Worm (Caenorhabditis elegans) whole organism, early embryonic: ENCODE results near the gene Y43F8B.7.

Experiments used
- B0310.2 ChIP-seq: sonication (generic microtip); optimal IDR thresholded peaks from 2 replicates; lab custom pipeline; 2016; ENCODE audit warnings: mild to moderate bottlenecking, missing genetic modification characterization, missing compliant biosample characterization
- F13C5.2 ChIP-seq: sonication (generic microtip); optimal IDR thresholded peaks from 2 replicates; lab custom pipeline; 2017; ENCODE audit warnings: mild to moderate bottlenecking, missing genetic modification characterization, inconsistent platforms, missing compliant biosample characterization
- ama-1 ChIP-seq: fragments of 150-350 bp; optimal IDR thresholded peaks from 2 replicates; lab custom pipeline; 2014
- ceh-36 ChIP-seq: sonication (generic microtip); optimal IDR thresholded peaks from 2 replicates; lab custom pipeline; 2016; ENCODE audit warnings: missing genetic modification characterization, inconsistent platforms, missing compliant biosample characterization
- ets-7 ChIP-seq: sonication (generic microtip); optimal IDR thresholded peaks from 2 replicates; lab custom pipeline; 2016; ENCODE audit warnings: missing genotype, missing genetic modification characterization, missing compliant biosample characterization
- flt-1 ChIP-seq: fragments of 200-800 bp; sonication (Bioruptor generic); IDR thresholded peaks from 2 replicates; pipeline ENCODE4 v1.3.6; 2022; ENCODE audit warnings: missing genetic modification characterization, missing compliant biosample characterization
- pes-1 ChIP-seq: fragments of 200-800 bp; sonication (Bioruptor generic); IDR thresholded peaks from 2 replicates; pipeline ENCODE4 v1.3.6; 2022; ENCODE audit warnings: missing genetic modification reagents, missing genetic modification characterization, missing compliant biosample characterization
- scrt-1 ChIP-seq: fragments of 200-800 bp; sonication (Bioruptor generic); IDR thresholded peaks from 2 replicates; pipeline ENCODE4 v1.3.6; 2022; ENCODE audit warnings: missing genetic modification characterization, missing compliant biosample characterization
- tbx-11 ChIP-seq: fragments of 200-800 bp; sonication (Bioruptor generic); IDR thresholded peaks from 2 replicates; pipeline ENCODE4 v1.3.6; 2022; ENCODE audit warnings: missing genetic modification characterization, missing compliant biosample characterization

DNA sequence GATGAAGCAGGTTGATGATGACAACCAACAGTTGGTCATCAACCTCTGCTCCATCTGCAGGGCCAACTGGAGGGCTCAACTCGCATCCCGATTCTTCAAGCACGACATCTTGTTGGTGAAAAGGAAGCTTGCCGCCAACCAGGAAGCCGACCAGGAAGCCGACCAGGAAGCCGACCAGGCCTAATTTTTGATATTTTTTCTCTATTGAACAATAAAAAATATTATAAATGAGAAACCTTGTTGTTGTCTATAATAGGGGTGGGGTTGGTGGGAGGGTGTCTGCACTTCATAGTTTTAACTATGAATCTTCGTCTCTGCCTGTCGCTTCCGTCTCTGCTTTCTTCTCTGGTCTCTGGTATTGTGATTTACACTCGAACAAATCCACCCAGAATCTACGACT lies 4.9 kb upstream of the Y43F8B.7 start, which contains the start of gene Y43F8B.18:
- TF ChIP-seq ama-1 (lab: Kevin White, UChicago): no peak
- no peak for TF ChIP-seq ceh-36 (tag; lab: Kevin White, UChicago)
- TF ChIP-seq scrt-1 (GFP tag; lab: Robert Waterston, UW): no peak
- no peak for TF ChIP-seq B0310.2 (tag; lab: Kevin White, UChicago)
- no peak for TF ChIP-seq F13C5.2 (tag; lab: Kevin White, UChicago)
- no peak for TF ChIP-seq flt-1 (GFP tag; lab: Robert Waterston, UW)
- TF ChIP-seq pes-1 (GFP tag; lab: Robert Waterston, UW): no peak
- TF ChIP-seq ets-7 (tag; lab: Kevin White, UChicago): no peak
- no peak for TF ChIP-seq tbx-11 (GFP tag; lab: Robert Waterston, UW)
